Fruit fly (Drosophila melanogaster) whole organism, embryonic: ENCODE measurements around the gene CG15406.

ENCODE experiments used
- Ada2b ChIP-seq: fragments of 200-800 bp; sonication (Bioruptor generic); IDR thresholded peaks from 2 replicates; pipeline ENCODE4 v1.3.6; 2022; ENCODE audit warnings: missing biosample characterization, missing genetic modification characterization
- CG1024 ChIP-seq: fragments of 200-800 bp; sonication (Bioruptor generic); IDR thresholded peaks from 2 replicates; pipeline ENCODE4 v1.3.6; 2022; ENCODE audit warnings: missing biosample characterization, missing genetic modification characterization
- CG12659 ChIP-seq: fragments of 200-800 bp; sonication (Bioruptor generic); optimal IDR thresholded peaks from 3 replicates; lab custom pipeline; 2017; ENCODE audit warnings: mild to moderate bottlenecking, missing biosample characterization, missing genetic modification reagents, missing genetic modification characterization
- CG13775 ChIP-seq: fragments of 200-800 bp; sonication (Bioruptor generic); optimal IDR thresholded peaks from 3 replicates; lab custom pipeline; 2017; ENCODE audit warnings: missing biosample characterization, mild to moderate bottlenecking, missing genetic modification characterization
- CG15011 ChIP-seq: fragments of 200-800 bp; sonication (Bioruptor generic); optimal IDR thresholded peaks from 3 replicates; lab custom pipeline; 2018; ENCODE audit warnings: missing biosample characterization, mild to moderate bottlenecking, missing genetic modification characterization
- CG15269 ChIP-seq: fragments of 200-800 bp; sonication (Bioruptor generic); optimal IDR thresholded peaks from 2 replicates; lab custom pipeline; 2018; ENCODE audit warnings: missing biosample characterization, mild to moderate bottlenecking, missing genetic modification characterization, moderate library complexity
- CG17385 ChIP-seq: fragments of 200-800 bp; sonication (Bioruptor generic); optimal IDR thresholded peaks from 3 replicates; lab custom pipeline; 2018; ENCODE audit warnings: missing biosample characterization, mild to moderate bottlenecking, missing genetic modification characterization
- CG17568 ChIP-seq: fragments of 200-800 bp; sonication (Bioruptor generic); optimal IDR thresholded peaks from 2 replicates; lab custom pipeline; 2018; ENCODE audit warnings: missing biosample characterization, mild to moderate bottlenecking, missing genetic modification characterization, moderate library complexity
- CG2678 ChIP-seq: fragments of 200-800 bp; sonication (Bioruptor generic); optimal IDR thresholded peaks from 3 replicates; lab custom pipeline; 2019; ENCODE audit warnings: missing biosample characterization, mild to moderate bottlenecking, missing genetic modification characterization, moderate library complexity
- CG30020 ChIP-seq: fragments of 200-800 bp; optimal IDR thresholded peaks from 2 replicates; lab custom pipeline; 2019; ENCODE audit warnings: missing biosample characterization, mild to moderate bottlenecking, missing genetic modification characterization, moderate library complexity
- CG3163 ChIP-seq: fragments of 200-800 bp; sonication (Bioruptor generic); optimal IDR thresholded peaks from 3 replicates; lab custom pipeline; 2016; ENCODE audit warnings: missing biosample characterization, missing genetic modification characterization
- CG34224 ChIP-seq: fragments of 200-800 bp; sonication (Bioruptor generic); IDR thresholded peaks from 3 replicates; pipeline ENCODE4 v1.3.6; 2022; ENCODE audit warnings: missing biosample characterization, missing genetic modification characterization; ENCODE audit not compliant: partially characterized antibody
- CG4328 ChIP-seq: fragments of 200-800 bp; sonication (Bioruptor generic); optimal IDR thresholded peaks from 3 replicates; lab custom pipeline; 2017; ENCODE audit warnings: missing biosample characterization, missing genetic modification reagents, missing genetic modification characterization
- CG4617 ChIP-seq: fragments of 200-800 bp; sonication (Bioruptor generic); optimal IDR thresholded peaks from 3 replicates; lab custom pipeline; 2016; ENCODE audit warnings: missing biosample characterization, missing genetic modification characterization, borderline replicate concordance
- CG4707 ChIP-seq: fragments of 200-800 bp; sonication (Bioruptor generic); optimal IDR thresholded peaks from 2 replicates; lab custom pipeline; 2018; ENCODE audit warnings: missing biosample characterization, mild to moderate bottlenecking, missing genetic modification characterization, moderate library complexity
- CG5245 ChIP-seq: fragments of 200-800 bp; sonication (Bioruptor generic); optimal IDR thresholded peaks from 3 replicates; lab custom pipeline; 2016; ENCODE audit warnings: missing biosample characterization, missing genetic modification characterization
- CG7839 ChIP-seq: fragments of 200-800 bp; sonication (Bioruptor generic); optimal IDR thresholded peaks from 3 replicates; lab custom pipeline; 2018; ENCODE audit warnings: missing biosample characterization, mild to moderate bottlenecking, missing genetic modification characterization, moderate library complexity
- CG8281 ChIP-seq: fragments of 200-800 bp; sonication (Bioruptor generic); optimal IDR thresholded peaks from 2 replicates; lab custom pipeline; 2018; ENCODE audit warnings: missing biosample characterization, mild to moderate bottlenecking, missing genetic modification characterization, moderate library complexity
- CG8944 ChIP-seq: fragments of 200-800 bp; sonication (Bioruptor generic); optimal IDR thresholded peaks from 3 replicates; lab custom pipeline; 2016; ENCODE audit warnings: missing biosample characterization, missing genetic modification characterization
- CG9437 ChIP-seq: fragments of 200-800 bp; sonication (Bioruptor generic); optimal IDR thresholded peaks from 2 replicates; lab custom pipeline; 2018; ENCODE audit warnings: missing biosample characterization, mild to moderate bottlenecking, missing genetic modification characterization
- CG9797 ChIP-seq: fragments of 200-800 bp; sonication (Bioruptor generic); optimal IDR thresholded peaks from 3 replicates; lab custom pipeline; 2018; ENCODE audit warnings: missing biosample characterization, mild to moderate bottlenecking, missing genetic modification characterization
- Fer1 ChIP-seq: fragments of 200-800 bp; sonication (Bioruptor generic); optimal IDR thresholded peaks from 2 replicates; lab custom pipeline; 2017; ENCODE audit warnings: missing biosample characterization, mild to moderate bottlenecking, missing genetic modification characterization
- Fer3 ChIP-seq: fragments of 200-800 bp; sonication (Bioruptor generic); optimal IDR thresholded peaks from 2 replicates; lab custom pipeline; 2018; ENCODE audit warnings: missing biosample characterization, mild to moderate bottlenecking, missing genetic modification characterization, moderate library complexity
- HLHmδ ChIP-seq: fragments of 200-800 bp; sonication (Bioruptor generic); optimal IDR thresholded peaks from 2 replicates; lab custom pipeline; 2018; ENCODE audit warnings: missing biosample characterization, mild to moderate bottlenecking, missing genetic modification characterization, moderate library complexity
- Hmr ChIP-seq: fragments of 200-800 bp; sonication (Bioruptor generic); optimal IDR thresholded peaks from 3 replicates; lab custom pipeline; 2017; ENCODE audit warnings: mild to moderate bottlenecking, missing biosample characterization, missing genetic modification reagents, missing genetic modification characterization
- MTF-1 ChIP-seq: fragments of 200-800 bp; sonication (Bioruptor generic); optimal IDR thresholded peaks from 2 replicates; lab custom pipeline; 2018; ENCODE audit warnings: missing biosample characterization, mild to moderate bottlenecking, missing genetic modification characterization, borderline replicate concordance
- Meics ChIP-seq: fragments of 200-800 bp; sonication (Bioruptor generic); optimal IDR thresholded peaks from 2 replicates; lab custom pipeline; 2017; ENCODE audit warnings: missing biosample characterization, mild to moderate bottlenecking, missing genetic modification characterization
- Nf-YA ChIP-seq: fragments of 200-800 bp; sonication (Bioruptor generic); IDR thresholded peaks from 2 replicates; pipeline ENCODE4 v1.3.6; 2022; ENCODE audit warnings: missing biosample characterization, missing genetic modification characterization
- NfI ChIP-seq: fragments of 200-800 bp; sonication (Bioruptor generic); optimal IDR thresholded peaks from 3 replicates; lab custom pipeline; 2018; ENCODE audit warnings: missing biosample characterization, mild to moderate bottlenecking, missing genetic modification characterization, moderate library complexity
- PHDP ChIP-seq: fragments of 200-800 bp; sonication (Bioruptor generic); optimal IDR thresholded peaks from 3 replicates; lab custom pipeline; 2018; ENCODE audit warnings: missing biosample characterization, mild to moderate bottlenecking, missing genetic modification characterization, moderate library complexity
- Taf1 ChIP-seq: fragments of 200-800 bp; sonication (Bioruptor generic); IDR thresholded peaks from 2 replicates; pipeline ENCODE4 v1.3.6; 2022; ENCODE audit warnings: missing biosample characterization, missing genetic modification characterization
- Vsx1 ChIP-seq: fragments of 200-800 bp; sonication (Bioruptor generic); optimal IDR thresholded peaks from 2 replicates; lab custom pipeline; 2017; ENCODE audit warnings: missing biosample characterization, mild to moderate bottlenecking, missing genetic modification characterization, missing genetic modification reagents
- ase ChIP-seq: fragments of 200-800 bp; sonication (Bioruptor generic); IDR thresholded peaks from 3 replicates; pipeline ENCODE4 v1.3.6; 2022; ENCODE audit warnings: missing biosample characterization, missing genetic modification characterization
- caup ChIP-seq: fragments of 200-800 bp; sonication (Bioruptor generic); optimal IDR thresholded peaks from 3 replicates; lab custom pipeline; 2017; ENCODE audit warnings: missing biosample characterization, mild to moderate bottlenecking, missing genetic modification characterization, moderate library complexity; ENCODE audit not compliant: severe bottlenecking
- ci ChIP-seq: fragments of 200-800 bp; sonication (Bioruptor generic); IDR thresholded peaks from 3 replicates; pipeline ENCODE4 v1.3.6; 2022; ENCODE audit warnings: missing biosample characterization, missing genetic modification characterization
- cwo ChIP-seq: fragments of 200-800 bp; sonication (Bioruptor generic); optimal IDR thresholded peaks from 3 replicates; lab custom pipeline; 2017; ENCODE audit warnings: missing biosample characterization, missing genetic modification characterization, mild to moderate bottlenecking, moderate library complexity, missing genetic modification reagents
- exex ChIP-seq: fragments of 200-800 bp; sonication (Bioruptor generic); optimal IDR thresholded peaks from 4 replicates; lab custom pipeline; 2018; ENCODE audit warnings: missing biosample characterization, mild to moderate bottlenecking, missing genetic modification characterization, moderate library complexity
- gce ChIP-seq: fragments of 200-800 bp; sonication (Bioruptor generic); IDR thresholded peaks from 3 replicates; pipeline ENCODE4 v1.3.6; 2022; ENCODE audit warnings: missing biosample characterization, missing genetic modification characterization
- grn ChIP-seq: fragments of 200-800 bp; sonication (Bioruptor generic); optimal IDR thresholded peaks from 3 replicates; lab custom pipeline; 2017; ENCODE audit warnings: missing biosample characterization, missing genetic modification characterization
- h ChIP-seq: fragments of >200 bp; optimal IDR thresholded peaks from 2 replicates; lab custom pipeline; 2017
- lab ChIP-seq: fragments of 200-800 bp; sonication (Bioruptor generic); optimal IDR thresholded peaks from 3 replicates; lab custom pipeline; 2017; ENCODE audit warnings: missing biosample characterization, missing genetic modification characterization, mild to moderate bottlenecking, moderate library complexity, missing genetic modification reagents
- nau ChIP-seq: fragments of 200-800 bp; sonication (Bioruptor generic); optimal IDR thresholded peaks from 3 replicates; lab custom pipeline; 2017; ENCODE audit warnings: missing biosample characterization, mild to moderate bottlenecking, missing genetic modification characterization, missing genetic modification reagents
- onecut ChIP-seq: fragments of 200-800 bp; sonication (Bioruptor generic); IDR thresholded peaks from 2 replicates; pipeline ENCODE4 v1.3.6; 2022; ENCODE audit warnings: missing biosample characterization, missing genetic modification characterization
- org-1 ChIP-seq: fragments of 200-800 bp; sonication (Bioruptor generic); optimal IDR thresholded peaks from 2 replicates; lab custom pipeline; 2017; ENCODE audit warnings: missing biosample characterization, missing genetic modification characterization
- scrt ChIP-seq: fragments of 200-800 bp; sonication (Bioruptor generic); optimal IDR thresholded peaks from 2 replicates; lab custom pipeline; 2018; ENCODE audit warnings: missing biosample characterization, mild to moderate bottlenecking, missing genetic modification characterization, moderate library complexity
- sens ChIP-seq: fragments of 200-800 bp; sonication (Bioruptor generic); peaks from one replicate; lab custom pipeline; 2016; ENCODE audit warnings: missing biosample characterization, missing genetic modification characterization
- slbo ChIP-seq: fragments of 200-800 bp; sonication (Bioruptor generic); IDR thresholded peaks from 2 replicates; pipeline ENCODE4 v1.3.6; 2022; ENCODE audit warnings: missing biosample characterization, missing genetic modification characterization
- tap ChIP-seq: fragments of 200-800 bp; optimal IDR thresholded peaks from 3 replicates; lab custom pipeline; 2019; ENCODE audit warnings: missing biosample characterization, mild to moderate bottlenecking, missing genetic modification characterization, moderate library complexity
- vvl ChIP-seq: fragments of 200-800 bp; sonication (Bioruptor generic); IDR thresholded peaks from 2 replicates; pipeline ENCODE4 v1.3.6; 2022; ENCODE audit warnings: missing biosample characterization, missing genetic modification characterization
- wek ChIP-seq: fragments of 200-800 bp; sonication (Bioruptor generic); optimal IDR thresholded peaks from 3 replicates; lab custom pipeline; 2018; ENCODE audit warnings: missing biosample characterization, mild to moderate bottlenecking, missing genetic modification characterization, moderate library complexity

CG15406 gene

dm6 chr2L:3280484-3280993 lies 28.5 kb upstream of the CG15406 start, which contains the start of gene OtopLb (continued):
- TF ChIP-seq Meics (GFP tag; lab: Kevin White, UChicago) (peak; percentile 39), wek (peak; percentile 57), grn (GFP tag; lab: Kevin White, UChicago) (peak; percentile 90), NfI (GFP tag; lab: Kevin White, UChicago) (no peak), MTF-1 (GFP tag; lab: Kevin White, UChicago) (peak; percentile 62), CG8944 (GFP tag; lab: Kevin White, UChicago) (no peak), CG4707 (GFP tag; lab: Kevin White, UChicago) (peak; percentile 15), ci (GFP tag; lab: Robert Waterston, UW) (peak; percentile 62; the same call in 1 of the 3 replicates), slbo (GFP tag; lab: Robert Waterston, UW) (no peak), exex (tag; lab: Kevin White, UChicago) (peak; percentile 62), ase (no peak), Fer3 (tag; lab: Kevin White, UChicago) (peak; percentile 34), CG3163 (GFP tag; lab: Kevin White, UChicago) (no peak), Vsx1 (peak; percentile 53), Nf-YA (GFP tag; lab: Robert Waterston, UW) (no peak), vvl (GFP tag; lab: Robert Waterston, UW) (no peak), lab (GFP tag; lab: Kevin White, UChicago) (peak; percentile 92), CG34224 (no peak), CG12659 (GFP tag; lab: Kevin White, UChicago) (peak; percentile 21), Taf1 (GFP tag; lab: Robert Waterston, UW) (no peak), Fer1 (GFP tag; lab: Kevin White, UChicago) (no peak), CG30020 (tag; lab: Kevin White, UChicago) (no peak), CG4328 (GFP tag; lab: Kevin White, UChicago) (peak; percentile 24), h (lab: Kevin White, UChicago) (no peak), CG2678 (tag; lab: Kevin White, UChicago) (peak; percentile 62), CG9797 (no peak), CG9437 (GFP tag; lab: Kevin White, UChicago) (no peak), PHDP (tag; lab: Kevin White, UChicago) (no peak), CG17385 (GFP tag; lab: Kevin White, UChicago) (peak; percentile 10), sens (GFP tag; lab: Kevin White, UChicago) (peak; percentile 65), CG17568 (GFP tag; lab: Kevin White, UChicago) (peak; percentile 53), CG5245 (GFP tag; lab: Kevin White, UChicago) (no peak), CG8281 (tag; lab: Kevin White, UChicago) (peak; percentile 68), CG15269 (tag; lab: Kevin White, UChicago) (peak; percentile 10), CG4617 (GFP tag; lab: Kevin White, UChicago) (no peak), CG13775 (GFP tag; lab: Kevin White, UChicago) (no peak), CG15011 (GFP tag; lab: Kevin White, UChicago) (peak; percentile 48), gce (GFP tag; lab: Robert Waterston, UW) (no peak), scrt (peak; percentile 30), Hmr (GFP tag; lab: Kevin White, UChicago) (peak; percentile 72), CG1024 (GFP tag; lab: Robert Waterston, UW) (no peak), tap (tag; lab: Kevin White, UChicago) (peak; percentile 1), caup (GFP tag; lab: Kevin White, UChicago) (peak; percentile 67), cwo (GFP tag; lab: Kevin White, UChicago) (peak; percentile 41), nau (GFP tag; lab: Kevin White, UChicago) (peak; percentile 31), HLHmδ (GFP tag; lab: Kevin White, UChicago) (peak; percentile 30), CG7839 (tag; lab: Kevin White, UChicago) (no peak), onecut (GFP tag; lab: Robert Waterston, UW) (peak; percentile 60; the same call in 1 of the 2 replicates), org-1 (peak; percentile 18), Ada2b (GFP tag; lab: Robert Waterston, UW) (no peak)
